Worm (Caenorhabditis elegans): ENCODE results near the gene trx-5.

trx-5 gene

ce11 chrV:1545694-1546093 lies 11.5 kb upstream of the trx-5 start, which contains the start of gene oac-32:
oac-32 (minus strand) TSS chrV:1545783.
- no peak for TF ChIP-seq unc-62 (GFP tag; optimal IDR thresholded peaks at IDR 0.05)

- no peak for TF ChIP-seq unc-62 (GFP tag; optimal IDR thresholded peaks at IDR 0.05)
These were observed 7.6 kb upstream of the trx-5 start, which contains the start of gene oac-31 for ce11 chrV:1541786-1542185. oac-31 (minus strand) TSS chrV:1541886.

- no peak for TF ChIP-seq unc-62 (GFP tag; optimal IDR thresholded peaks at IDR 0.05)
These were observed 6.0 kb upstream of the trx-5 start for ce11 chrV:1540249-1540648.

- no peak for TF ChIP-seq unc-62 (GFP tag; optimal IDR thresholded peaks at IDR 0.05)
These were observed 4.6 kb upstream of the trx-5 start for ce11 chrV:1538842-1539241.

ce11 chrV:1536979-1537378 lies 2.8 kb upstream of the trx-5 start, which contains the start of gene K02H11.9:
K02H11.9 (minus strand) TSS chrV:1537079.
- no peak for TF ChIP-seq unc-62 (GFP tag; optimal IDR thresholded peaks at IDR 0.05)

ce11 chrV:1532455-1532854 lies 1.8 kb downstream of the trx-5 start:
- TF ChIP-seq unc-62 (GFP tag; optimal IDR thresholded peaks at IDR 0.05) = no peak

- TF ChIP-seq unc-62 (GFP tag; optimal IDR thresholded peaks at IDR 0.05) = no peak
These were observed 3.1 kb downstream of the trx-5 start, which contains the start of gene K02H11.4 for ce11 chrV:1531159-1531558. K02H11.4 (minus strand) TSS chrV:1531259.

ce11 chrV:1527985-1528384 lies 6.2 kb downstream of the trx-5 start, which contains the start of gene str-236:
str-236 (minus strand) TSS chrV:1528085.
- no peak for TF ChIP-seq unc-62 (GFP tag; optimal IDR thresholded peaks at IDR 0.05)

ce11 chrV:1522485-1522884 lies 11.7 kb downstream of the trx-5 start, which contains the start of gene str-243:
str-243 (plus strand) TSS chrV:1522785.
- no peak for TF ChIP-seq unc-62 (GFP tag; optimal IDR thresholded peaks at IDR 0.05)

ce11 chrV:1521845-1522244 lies 12.4 kb downstream of the trx-5 start, which contains the start of gene str-240:
str-240 (minus strand) TSS chrV:1521945.
- no peak for TF ChIP-seq unc-62 (GFP tag; optimal IDR thresholded peaks at IDR 0.05)

- TF ChIP-seq unc-62 (GFP tag; optimal IDR thresholded peaks at IDR 0.05) = no peak
These were observed 22.7 kb downstream of the trx-5 start, which contains the start of gene nhr-260 for ce11 chrV:1511537-1511936. nhr-260 (minus strand) TSS chrV:1511637.

- no peak for TF ChIP-seq unc-62 (GFP tag; optimal IDR thresholded peaks at IDR 0.05)
These were observed 28.2 kb downstream of the trx-5 start, which contains the start of gene sru-28 for ce11 chrV:1505995-1506394. sru-28 (plus strand) TSS chrV:1506295.

- no peak for TF ChIP-seq unc-62 (GFP tag; optimal IDR thresholded peaks at IDR 0.05)
These were observed 35.1 kb downstream of the trx-5 start, which contains the start of gene sru-27 for ce11 chrV:1499140-1499539. sru-27 (plus strand) TSS chrV:1499440.

- TF ChIP-seq unc-62 (GFP tag; optimal IDR thresholded peaks at IDR 0.05) = no peak
These were observed 38.5 kb downstream of the trx-5 start for ce11 chrV:1495752-1496151.

- TF ChIP-seq unc-62 (GFP tag; optimal IDR thresholded peaks at IDR 0.05) = no peak
These were observed 38.9 kb downstream of the trx-5 start, which contains the start of gene C38C3.3 for ce11 chrV:1495334-1495733. C38C3.3 (plus strand) TSS chrV:1495634.

- TF ChIP-seq unc-62 (GFP tag; optimal IDR thresholded peaks at IDR 0.05) = no peak
These were observed 39.7 kb downstream of the trx-5 start, which contains the start of gene spig-7 for ce11 chrV:1494469-1494868. spig-7 (plus strand) TSS chrV:1494769.

- no peak for TF ChIP-seq unc-62 (GFP tag; optimal IDR thresholded peaks at IDR 0.05)
These were observed 42.7 kb downstream of the trx-5 start, which contains the start of gene C38C3.6 for ce11 chrV:1491510-1491909. C38C3.6 (minus strand) TSS chrV:1491610.

- no peak for TF ChIP-seq unc-62 (GFP tag; optimal IDR thresholded peaks at IDR 0.05)
These were observed 45.6 kb downstream of the trx-5 start for ce11 chrV:1488642-1489041.

All from whole organism, dauer.